Fruit fly (Drosophila melanogaster): ENCODE data around the gene B-H2.

DNA sequence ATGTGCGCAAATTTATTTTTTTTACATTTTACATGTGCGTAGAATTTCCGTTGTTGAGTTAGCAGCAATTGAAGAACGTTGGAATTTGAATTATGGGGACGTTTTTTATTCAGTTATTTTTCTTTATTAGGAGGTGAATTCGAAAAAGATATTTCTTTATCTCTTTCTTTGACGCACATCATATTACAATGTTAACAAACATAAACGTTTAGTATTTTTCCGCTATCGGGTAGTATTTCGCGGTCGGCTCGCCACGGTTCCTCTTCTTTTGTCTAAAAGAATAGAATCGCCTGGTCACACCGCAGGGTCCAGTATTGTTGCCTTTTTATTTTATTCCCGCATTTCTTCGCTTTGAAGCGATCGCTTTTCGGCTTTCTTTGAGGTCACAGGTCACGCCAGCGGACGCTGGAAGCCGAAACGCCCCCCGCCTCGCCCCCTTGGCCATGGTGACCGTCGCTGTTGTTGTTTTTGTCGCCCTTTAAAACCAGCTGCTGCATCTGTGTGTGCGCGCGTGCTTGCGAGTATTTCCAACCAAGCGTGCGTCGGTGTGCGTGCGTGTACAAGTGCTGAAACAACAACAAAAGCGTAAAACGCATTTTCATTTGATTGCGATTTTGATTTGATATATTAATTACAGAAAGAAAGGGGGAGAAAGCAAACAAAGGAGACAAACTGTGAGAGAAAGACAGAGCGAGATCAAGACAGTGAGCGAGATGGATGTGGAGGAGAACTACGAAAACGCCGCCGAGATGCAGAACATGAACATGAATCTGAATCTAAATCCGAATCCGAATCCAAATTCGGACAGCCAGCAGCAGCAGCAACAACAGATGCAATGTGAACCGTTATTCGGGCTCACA is 11.9 kb upstream of the B-H2 start:
- TF ChIP-seq CG6276 (GFP tag; optimal IDR thresholded peaks at IDR 0.05) (no peak), CG10631 (GFP tag; optimal IDR thresholded peaks at IDR 0.05) (no peak), Hr4 (GFP tag; optimal IDR thresholded peaks at IDR 0.05) (no peak), Eip93F (GFP tag; optimal IDR thresholded peaks at IDR 0.05) (no peak)

All from whole organism, prepupa.